Worm (Caenorhabditis elegans) whole organism, midembryonic: ENCODE measurements around the gene Y22D7AL.10.

ENCODE experiments used
- flt-1 ChIP-seq: fragments of 200-800 bp; sonication (Bioruptor generic); IDR thresholded peaks from 2 replicates; pipeline ENCODE4 v1.3.6; 2022; ENCODE audit warnings: missing genetic modification characterization, missing compliant biosample characterization
- ztf-29 ChIP-seq: fragments of 200-800 bp; sonication (Bioruptor generic); IDR thresholded peaks from 2 replicates; pipeline ENCODE4 v1.3.6; 2022; ENCODE audit warnings: missing genetic modification reagents, missing genetic modification characterization, missing compliant biosample characterization

DNA sequence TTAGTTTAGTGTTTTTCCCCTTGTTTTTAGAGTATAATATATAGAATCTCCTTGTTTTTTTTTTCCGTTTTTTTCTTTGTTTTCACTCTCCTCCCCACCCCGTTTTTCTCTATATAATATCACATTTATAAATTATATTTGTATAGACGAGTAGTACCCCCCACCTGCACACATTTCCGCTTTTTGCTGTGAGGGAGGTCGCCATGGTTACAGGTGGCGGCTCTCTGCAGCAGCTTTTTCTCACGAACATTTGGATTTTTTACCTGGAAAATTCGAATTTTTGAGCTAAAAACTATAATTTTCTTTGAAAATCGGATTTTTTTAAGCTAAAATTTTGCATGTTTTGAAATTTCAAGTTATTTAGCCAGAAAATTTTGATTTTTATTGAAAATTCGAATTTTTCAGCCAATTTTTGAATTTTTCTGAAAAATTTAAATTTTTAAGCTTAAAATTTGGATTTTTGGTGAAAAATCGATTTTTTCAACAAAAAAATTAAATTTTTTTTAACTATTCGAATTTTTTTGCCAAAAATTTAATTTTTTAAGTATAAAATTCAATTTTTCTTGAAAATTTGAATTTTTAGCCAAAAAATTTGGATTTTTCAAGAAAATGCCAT lies 7.0 kb upstream of the Y22D7AL.10 start:
- TF ChIP-seq ztf-29 (GFP tag; lab: Robert Waterston, UW) (no peak), flt-1 (GFP tag; lab: Robert Waterston, UW) (no peak)
